Worm (Caenorhabditis elegans): ENCODE data around the gene fbxb-74.
A peak's percentile ranks its signal among the peaks of the same experiment; 100 is the strongest.

fbxb-74 gene

DNA sequence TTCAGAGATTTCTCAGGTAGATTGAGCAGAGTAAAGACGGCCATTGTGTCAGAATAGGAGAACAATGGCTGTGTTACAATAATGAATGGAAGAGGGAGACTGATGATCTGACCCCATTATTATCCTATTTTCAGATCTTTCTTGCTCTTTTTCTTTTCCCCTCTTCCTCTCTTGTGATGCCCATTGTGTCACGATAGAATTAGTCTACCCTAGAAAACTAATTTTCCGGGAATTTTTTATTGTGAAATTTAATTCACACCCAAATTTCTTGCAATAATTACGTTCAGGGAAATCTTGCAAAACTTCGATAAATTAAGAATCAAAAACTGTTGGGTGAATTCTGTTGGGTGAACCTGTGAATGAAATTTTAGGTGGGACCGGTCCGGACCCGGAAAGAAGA is 2.0 kb upstream of the fbxb-74 start, which contains the start of gene fbxb-75:
Gene fbxb-75 (minus strand): TSS at position 101 of the 400 bp plus-strand sequence.
- TF ChIP-seq zip-4 (GFP tag; optimal IDR thresholded peaks at IDR 0.05): no peak
- TF ChIP-seq mef-2 (tag; optimal IDR thresholded peaks at IDR 0.05): no peak
- TF ChIP-seq blmp-1 (tag; optimal IDR thresholded peaks at IDR 0.05): no peak
- TF ChIP-seq isw-1 (GFP tag; IDR thresholded peaks at IDR 0.05): no peak
- no peak for TF ChIP-seq dsc-1 (tag; optimal IDR thresholded peaks at IDR 0.05)
- TF ChIP-seq tbx-2 (tag; optimal IDR thresholded peaks at IDR 0.05): no peak
- no peak for TF ChIP-seq ztf-11 (tag; optimal IDR thresholded peaks at IDR 0.05)
- no peak for TF ChIP-seq nhr-84 (tag; optimal IDR thresholded peaks at IDR 0.05)
- TF ChIP-seq sptf-1 (tag; optimal IDR thresholded peaks at IDR 0.05): no peak
- TF ChIP-seq unc-98 (GFP tag; IDR thresholded peaks at IDR 0.05): no peak

DNA sequence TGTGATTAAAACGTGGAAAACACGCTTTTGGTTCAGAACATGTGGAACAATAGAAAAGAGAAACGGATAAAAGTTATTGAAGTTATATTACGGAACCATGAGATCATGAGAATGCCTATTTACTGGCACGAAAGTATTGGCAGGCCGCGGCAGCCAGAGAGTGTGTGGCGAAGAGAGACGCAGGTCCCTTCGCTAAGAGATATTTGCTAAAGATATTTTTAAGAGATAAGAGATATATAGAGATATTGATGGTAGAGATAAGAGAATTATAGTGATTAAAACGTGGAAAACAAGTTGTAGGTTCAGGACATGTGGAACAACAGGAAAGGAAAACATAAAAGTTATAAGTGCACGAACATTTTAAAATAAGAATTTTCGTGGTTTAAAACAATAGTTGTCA is 1.3 kb downstream of the fbxb-74 start:
- TF ChIP-seq nhr-20 (tag; optimal IDR thresholded peaks at IDR 0.05) (peak; percentile 7), lin-14 (GFP tag; optimal IDR thresholded peaks at IDR 0.05) (peak; percentile 69), pqm-1 (tag; optimal IDR thresholded peaks at IDR 0.05) (no peak), elt-3 (tag; optimal IDR thresholded peaks at IDR 0.05) (peak in 1 of 6 experiments; percentile 16), F16B12.6 (tag; optimal IDR thresholded peaks at IDR 0.05) (no peak), nhr-84 (tag; optimal IDR thresholded peaks at IDR 0.05) (no peak), vab-15 (tag; optimal IDR thresholded peaks at IDR 0.05) (no peak), sup-37 (GFP tag; optimal IDR thresholded peaks at IDR 0.05) (no peak), dpl-1 (GFP tag; optimal IDR thresholded peaks at IDR 0.05) (no peak), Y116A8C.19 (tag; optimal IDR thresholded peaks at IDR 0.05; ENCODE audit: borderline replicate concordance) (no peak), nhr-237 (tag; optimal IDR thresholded peaks at IDR 0.05) (no peak), lir-3 (tag; optimal IDR thresholded peaks at IDR 0.05; ENCODE audit: poor library complexity) (no peak), nhr-85 (tag) (peak; percentile 73)

DNA sequence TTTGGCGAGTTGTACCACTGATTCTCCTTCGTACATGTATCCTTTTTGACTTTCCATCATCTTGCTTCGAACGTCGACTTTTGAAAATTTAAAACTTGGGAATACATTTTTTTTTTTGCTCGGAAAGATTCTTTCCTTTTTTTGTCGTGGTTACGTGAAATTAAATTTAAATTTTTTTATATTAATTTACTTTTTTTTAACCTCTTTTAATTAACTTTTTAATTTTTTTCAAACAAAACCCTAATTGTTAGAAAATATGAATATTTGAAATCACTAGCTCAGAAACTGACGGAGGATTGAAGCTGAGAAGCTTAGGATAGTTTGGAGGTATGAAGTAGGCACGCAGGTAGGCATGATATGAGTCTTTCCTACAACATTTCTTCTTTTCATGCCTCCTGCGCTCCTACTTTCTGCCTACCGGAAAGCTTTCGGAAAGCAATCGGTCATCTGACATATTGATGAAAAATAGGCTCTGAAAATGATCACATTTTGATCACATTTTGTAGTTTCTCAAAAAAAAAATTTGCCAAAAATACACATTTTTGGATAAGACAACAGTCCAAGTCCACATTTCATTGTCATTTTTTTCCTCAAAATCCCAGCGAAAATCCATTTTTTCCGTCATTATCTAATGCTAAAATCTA is 4.5 kb downstream of the fbxb-74 start, which contains the start of the genes R08C7.8 and R08C7.4:
Gene R08C7.8 (minus strand): TSS at position 101 of the 644 bp plus-strand sequence.
Gene R08C7.4 (plus strand): TSS at position 594 of the 644 bp plus-strand sequence.
- no peak for TF ChIP-seq ama-1 (optimal IDR thresholded peaks at IDR 0.05)
- no peak for TF ChIP-seq sptf-1 (tag; optimal IDR thresholded peaks at IDR 0.05)
- TF ChIP-seq irx-1 (tag; optimal IDR thresholded peaks at IDR 0.05): no peak
- no peak for TF ChIP-seq unc-98 (GFP tag; IDR thresholded peaks at IDR 0.05)
- no peak for TF ChIP-seq sox-4 (tag; optimal IDR thresholded peaks at IDR 0.05)
- no peak for TF ChIP-seq nhr-28 (tag; optimal IDR thresholded peaks at IDR 0.05)

DNA sequence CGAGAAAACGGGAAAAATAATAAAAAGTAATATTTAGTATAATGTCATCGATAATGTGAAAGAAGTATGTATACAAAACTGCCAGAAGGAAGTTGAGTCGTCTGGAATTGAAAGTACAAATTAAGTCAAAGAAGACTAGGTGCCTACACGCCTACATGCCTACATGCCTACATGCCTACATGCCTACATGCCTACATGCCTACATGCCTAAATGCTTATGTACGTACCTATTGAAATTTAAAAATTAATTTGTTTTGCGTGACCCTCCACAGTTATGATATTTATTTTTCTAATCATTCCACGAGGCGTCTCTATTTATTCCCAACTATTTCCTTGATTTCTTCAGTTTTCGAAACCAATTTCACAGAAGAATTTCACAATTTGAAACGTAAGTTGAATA is 9.2 kb downstream of the fbxb-74 start, which contains the start of the genes str-185 and R08C7.5:
Gene str-185 (minus strand): TSS at position 101 of the 400 bp plus-strand sequence.
Gene R08C7.5 (plus strand): TSS at position 329 of the 400 bp plus-strand sequence.
- TF ChIP-seq zag-1 (tag; optimal IDR thresholded peaks at IDR 0.05) (no peak), ces-1 (GFP tag; optimal IDR thresholded peaks at IDR 0.05) (no peak), tbx-2 (tag; optimal IDR thresholded peaks at IDR 0.05) (no peak), C34B4.2 (tag; optimal IDR thresholded peaks at IDR 0.05) (no peak), fkh-10 (GFP tag; optimal IDR thresholded peaks at IDR 0.05) (no peak), lin-35 (GFP tag; optimal IDR thresholded peaks at IDR 0.05) (no peak), ztf-4 (tag; optimal IDR thresholded peaks at IDR 0.05) (no peak), hlh-4 (tag; optimal IDR thresholded peaks at IDR 0.05) (no peak), pag-3 (tag; optimal IDR thresholded peaks at IDR 0.05; ENCODE audit: borderline replicate concordance, insufficient read depth) (no peak), sox-4 (tag; optimal IDR thresholded peaks at IDR 0.05) (no peak), ama-1 (optimal IDR thresholded peaks at IDR 0.05) (no peak), fkh-8 (tag; optimal IDR thresholded peaks at IDR 0.05) (no peak), pax-3 (tag; optimal IDR thresholded peaks at IDR 0.05) (no peak), ztf-11 (tag; optimal IDR thresholded peaks at IDR 0.05) (no peak), rnt-1 (tag; optimal IDR thresholded peaks at IDR 0.05) (no peak), hpl-2 (GFP tag; optimal IDR thresholded peaks at IDR 0.05) (no peak), aly-2 (tag; optimal IDR thresholded peaks at IDR 0.05) (no peak), xbp-1 (tag; optimal IDR thresholded peaks at IDR 0.05) (no peak), nhr-84 (tag; optimal IDR thresholded peaks at IDR 0.05) (no peak), skn-1 (tag; optimal IDR thresholded peaks at IDR 0.05) (no peak)

All from whole organism, L1 larva.